Worm (Caenorhabditis elegans) whole organism, mixed stage, embryonic: ENCODE measurements around the gene mys-1.

Experiments used
- ceh-43 ChIP-seq: fragments of 200-800 bp; sonication (Bioruptor generic); optimal IDR thresholded peaks from 2 replicates; lab custom pipeline; 2018; ENCODE audit warnings: mild to moderate bottlenecking, missing genetic modification characterization, moderate library complexity, missing compliant biosample characterization
- elt-3 ChIP-seq: fragments of 150-350 bp; optimal IDR thresholded peaks from 2 replicates; lab custom pipeline; 2014; ENCODE audit warnings: missing biosample characterization, missing genetic modification characterization
- mep-1 ChIP-seq: fragments of 150-350 bp; optimal IDR thresholded peaks from 2 replicates; lab custom pipeline; 2017; ENCODE audit warnings: missing biosample characterization, missing genetic modification reagents, missing genetic modification characterization, inconsistent platforms
- ztf-11 ChIP-seq: fragments of 150-350 bp; optimal IDR thresholded peaks from 2 replicates; lab custom pipeline; 2014; ENCODE audit warnings: missing biosample characterization, missing genetic modification characterization

- TF ChIP-seq elt-3 (tag; lab: Kevin White, UChicago) (no peak), ztf-11 (tag; lab: Kevin White, UChicago) (no peak), mep-1 (tag; lab: Kevin White, UChicago) (no peak), ceh-43 (no peak)
These were observed 29.9 kb downstream of the mys-1 start, which contains the start of gene spig-8 for ce11 chrV:7054598-7054997.
